Worm (Caenorhabditis elegans): ENCODE data around the gene cut-6.

- TF ChIP-seq nhr-6 (tag; optimal IDR thresholded peaks at IDR 0.05) (no peak), F44E2.7 (GFP tag; IDR thresholded peaks at IDR 0.05) (no peak), lsy-2 (tag; optimal IDR thresholded peaks at IDR 0.05) (no peak)
Observed at ce11 chrIII:10908543-10908942, 2.7 kb upstream of the cut-6 start.

Measured in whole organism, L4 larva.